Fruit fly (Drosophila melanogaster) whole organism, wandering third instar larva: Measurements from ENCODE around the gene CG11555.

Experiments used
- N ChIP-seq: fragments of >200 bp; optimal IDR thresholded peaks from 2 replicates; lab custom pipeline; 2018; ENCODE audit warnings: missing biosample characterization, missing external identifiers, missing genetic modification characterization
- pan ChIP-seq: fragments of >200 bp; optimal IDR thresholded peaks from 2 replicates; lab custom pipeline; 2017
- rgr ChIP-seq: fragments of 200-800 bp; sonication (Bioruptor generic); optimal IDR thresholded peaks from 3 replicates; lab custom pipeline; 2016; ENCODE audit warnings: missing biosample characterization, mild to moderate bottlenecking, missing genetic modification characterization
- sv ChIP-seq: fragments of 200-800 bp; sonication (Bioruptor generic); optimal IDR thresholded peaks from 3 replicates; lab custom pipeline; 2016; ENCODE audit warnings: missing biosample characterization, missing genetic modification characterization
- tai ChIP-seq: sonication (Bioruptor generic); optimal IDR thresholded peaks from 2 replicates; lab custom pipeline; 2016; ENCODE audit warnings: missing biosample characterization, missing genetic modification characterization

- TF ChIP-seq pan (lab: Kevin White, UChicago): no peak
- TF ChIP-seq N (GFP tag; lab: Kevin White, UChicago): no peak
- no peak for TF ChIP-seq sv (GFP tag; lab: Kevin White, UChicago)
- no peak for TF ChIP-seq tai (GFP tag; lab: Kevin White, UChicago)
- TF ChIP-seq rgr: no peak
Measured at dm6 chr2L:277122-277671, 3.6 kb downstream of the CG11555 start, which contains the start of gene smo.
